Worm (Caenorhabditis elegans) whole organism, early embryonic: ENCODE data around the gene Y51H7C.3.

Experiments used
- ama-1 ChIP-seq: fragments of 150-350 bp; optimal IDR thresholded peaks from 2 replicates; lab custom pipeline; 2014
- ceh-13 ChIP-seq: fragments of 200-800 bp; sonication (Bioruptor generic); optimal IDR thresholded peaks from 2 replicates; lab custom pipeline; 2018; ENCODE audit warnings: mild to moderate bottlenecking, missing genetic modification characterization, missing compliant biosample characterization
- ets-7 ChIP-seq: sonication (generic microtip); optimal IDR thresholded peaks from 2 replicates; lab custom pipeline; 2016; ENCODE audit warnings: missing genotype, missing genetic modification characterization, missing compliant biosample characterization
- pes-1 ChIP-seq: fragments of 200-800 bp; sonication (Bioruptor generic); IDR thresholded peaks from 2 replicates; pipeline ENCODE4 v1.3.6; 2022; ENCODE audit warnings: missing genetic modification reagents, missing genetic modification characterization, missing compliant biosample characterization
- tbx-37 ChIP-seq: fragments of 200-800 bp; sonication (Bioruptor generic); conservative IDR thresholded peaks from 2 replicates; pipeline ENCODE4 v1.3.6; 2022; ENCODE audit warnings: missing genetic modification reagents, missing genetic modification characterization, missing compliant biosample characterization

DNA sequence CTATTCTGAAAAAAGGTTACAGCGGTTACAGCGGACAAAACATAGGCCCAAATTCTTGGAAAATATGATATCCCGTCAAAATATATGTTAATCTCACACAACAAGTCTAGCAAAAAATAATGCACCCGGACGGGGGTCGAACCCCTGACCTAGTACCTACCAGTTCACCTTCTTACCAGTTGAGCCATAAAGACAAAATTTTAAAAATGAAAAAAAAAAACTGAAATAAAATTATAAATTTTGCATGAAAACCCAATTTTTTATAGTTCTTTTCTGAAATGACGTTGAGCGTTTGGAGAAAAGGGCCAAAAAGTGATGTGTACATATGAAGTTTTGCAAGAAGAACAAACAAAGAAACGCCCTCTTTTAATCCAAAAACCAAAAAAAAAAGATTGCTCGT, 44.1 kb downstream of the Y51H7C.3 start:
- no peak for TF ChIP-seq ama-1 (lab: Kevin White, UChicago)
- TF ChIP-seq pes-1 (GFP tag; lab: Robert Waterston, UW): no peak
- TF ChIP-seq ets-7 (tag; lab: Kevin White, UChicago): no peak
- no peak for TF ChIP-seq ceh-13 (GFP tag; lab: Kevin White, UChicago)
- TF ChIP-seq tbx-37 (GFP tag; lab: Robert Waterston, UW): no peak
